Worm (Caenorhabditis elegans) whole organism, midembryonic: ENCODE data around the gene C47E12.10.

Source experiments
- cog-1 ChIP-seq: sonication (generic microtip); optimal IDR thresholded peaks from 2 replicates; lab custom pipeline; 2016; ENCODE audit warnings: missing genetic modification characterization, missing compliant biosample characterization
- flt-1 ChIP-seq: fragments of 200-800 bp; sonication (Bioruptor generic); IDR thresholded peaks from 2 replicates; pipeline ENCODE4 v1.3.6; 2022; ENCODE audit warnings: missing genetic modification characterization, missing compliant biosample characterization
- klf-2 ChIP-seq: fragments of 200-800 bp; sonication (Bioruptor generic); conservative IDR thresholded peaks from 2 replicates; pipeline ENCODE4 v1.3.6; 2022; ENCODE audit warnings: missing genetic modification reagents, missing genetic modification characterization, missing compliant biosample characterization
- ref-1 ChIP-seq: fragments of 200-800 bp; sonication (Bioruptor generic); conservative IDR thresholded peaks from 2 replicates; pipeline ENCODE4 v1.3.6; 2022; ENCODE audit warnings: missing genetic modification reagents, missing genetic modification characterization, missing compliant biosample characterization
- ztf-23 ChIP-seq: fragments of 200-800 bp; sonication (Bioruptor generic); IDR thresholded peaks from 2 replicates; pipeline ENCODE4 v1.3.6; 2022; ENCODE audit warnings: missing genetic modification reagents, missing genetic modification characterization, missing compliant biosample characterization

DNA sequence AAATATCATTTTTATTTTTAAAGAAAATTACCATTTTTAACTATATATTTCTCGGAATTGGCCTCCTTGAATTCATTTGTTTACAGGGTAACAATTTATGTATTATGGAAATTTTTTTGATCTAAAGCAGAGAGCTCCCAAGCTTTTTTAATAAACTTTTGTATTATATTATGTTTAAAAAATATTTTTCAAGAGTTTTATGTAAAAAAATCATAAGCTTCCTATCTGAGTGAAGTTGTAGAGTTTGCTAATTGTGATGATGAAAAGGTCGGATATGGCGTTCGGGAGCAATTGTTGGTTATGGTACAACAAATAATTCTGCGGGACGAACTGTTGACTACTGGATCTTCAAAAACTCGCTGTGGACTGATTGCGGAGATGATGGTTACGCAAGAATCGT is 48.7 kb downstream of the C47E12.10 start, which contains the start of gene F44D12.19:
- TF ChIP-seq flt-1 (GFP tag; lab: Robert Waterston, UW) (no peak), klf-2 (GFP tag; lab: Robert Waterston, UW) (no peak), ztf-23 (no peak), cog-1 (tag; lab: Kevin White, UChicago) (no peak), ref-1 (no peak)
